Fruit fly (Drosophila melanogaster) whole organism, embryonic: ENCODE measurements around the gene corolla.

Experiments
- Adf1 ChIP-seq: fragments of 200-800 bp; sonication (Bioruptor generic); IDR thresholded peaks from 2 replicates; pipeline ENCODE4 v1.3.6; 2022; ENCODE audit warnings: missing biosample characterization, missing genetic modification characterization
- Aef1 ChIP-seq: fragments of 200-800 bp; sonication (Bioruptor generic); IDR thresholded peaks from 3 replicates; pipeline ENCODE4 v1.3.6; 2022; ENCODE audit warnings: missing biosample characterization, missing genetic modification characterization
- Awh ChIP-seq: fragments of 200-800 bp; sonication (Bioruptor generic); IDR thresholded peaks from 2 replicates; pipeline ENCODE4, ENCODE4 v1.3.6; 2022; ENCODE audit warnings: missing biosample characterization, missing genetic modification characterization
- CG11093 ChIP-seq: fragments of 200-800 bp; sonication (Bioruptor generic); IDR thresholded peaks from 3 replicates; pipeline ENCODE4 v1.3.6; 2022; ENCODE audit warnings: missing biosample characterization, missing genetic modification characterization
- CG13624 ChIP-seq: fragments of 200-800 bp; sonication (Bioruptor generic); optimal IDR thresholded peaks from 2 replicates; lab custom pipeline; 2016; ENCODE audit warnings: missing biosample characterization, missing genetic modification characterization
- CG15073 ChIP-seq: fragments of 200-800 bp; sonication (Bioruptor generic); optimal IDR thresholded peaks from 2 replicates; lab custom pipeline; 2016; ENCODE audit warnings: missing biosample characterization, missing genetic modification characterization
- CG1529 ChIP-seq: fragments of 200-800 bp; sonication (Bioruptor generic); optimal IDR thresholded peaks from 3 replicates; lab custom pipeline; 2018; ENCODE audit warnings: missing biosample characterization, missing genetic modification characterization
- CG16813 ChIP-seq: fragments of 200-800 bp; sonication (Bioruptor generic); IDR thresholded peaks from 3 replicates; pipeline ENCODE4 v1.3.6; 2022; ENCODE audit warnings: missing biosample characterization, missing genetic modification characterization; ENCODE audit not compliant: partially characterized antibody
- CG16863 ChIP-seq: fragments of 200-800 bp; sonication (Bioruptor generic); optimal IDR thresholded peaks from 3 replicates; lab custom pipeline; 2016; ENCODE audit warnings: missing biosample characterization, missing genetic modification characterization
- CG17186 ChIP-seq: fragments of 200-800 bp; sonication (Bioruptor generic); optimal IDR thresholded peaks from 3 replicates; lab custom pipeline; 2017; ENCODE audit warnings: missing biosample characterization, missing genetic modification reagents, missing genetic modification characterization
- CG17385 ChIP-seq: fragments of 200-800 bp; sonication (Bioruptor generic); optimal IDR thresholded peaks from 3 replicates; lab custom pipeline; 2018; ENCODE audit warnings: missing biosample characterization, mild to moderate bottlenecking, missing genetic modification characterization
- CG17802 ChIP-seq: fragments of 200-800 bp; sonication (Bioruptor generic); optimal IDR thresholded peaks from 2 replicates; lab custom pipeline; 2018; ENCODE audit warnings: missing biosample characterization, mild to moderate bottlenecking, missing genetic modification characterization, moderate library complexity
- CG30403 ChIP-seq: fragments of 200-800 bp; sonication (Bioruptor generic); optimal IDR thresholded peaks from 3 replicates; lab custom pipeline; 2016; ENCODE audit warnings: missing biosample characterization, missing genetic modification characterization
- CG31441 ChIP-seq: fragments of 200-800 bp; sonication (Bioruptor generic); IDR thresholded peaks from 2 replicates; pipeline ENCODE4 v1.3.6; 2022; ENCODE audit warnings: missing biosample characterization, missing genetic modification characterization
- CG3163 ChIP-seq: fragments of 200-800 bp; sonication (Bioruptor generic); optimal IDR thresholded peaks from 3 replicates; lab custom pipeline; 2016; ENCODE audit warnings: missing biosample characterization, missing genetic modification characterization
- CG32772 ChIP-seq: fragments of 200-800 bp; sonication (Bioruptor generic); IDR thresholded peaks from 2 replicates; pipeline ENCODE4 v1.3.6; 2022; ENCODE audit warnings: missing biosample characterization, missing genetic modification characterization
- CG3995 ChIP-seq: fragments of 200-800 bp; sonication (Bioruptor generic); optimal IDR thresholded peaks from 3 replicates; lab custom pipeline; 2016; ENCODE audit warnings: missing biosample characterization, missing genetic modification characterization
- CG6254 ChIP-seq: fragments of 200-800 bp; sonication (Bioruptor generic); optimal IDR thresholded peaks from 3 replicates; lab custom pipeline; 2017; ENCODE audit warnings: mild to moderate bottlenecking, missing biosample characterization, missing genetic modification reagents, missing genetic modification characterization
- CG6272 ChIP-seq: fragments of 200-800 bp; sonication (Bioruptor generic); IDR thresholded peaks from 2 replicates; pipeline ENCODE4 v1.3.6; 2022; ENCODE audit warnings: missing biosample characterization, missing genetic modification characterization
- CG6654 ChIP-seq: fragments of 200-800 bp; sonication (Bioruptor generic); optimal IDR thresholded peaks from 2 replicates; lab custom pipeline; 2017; ENCODE audit warnings: missing biosample characterization, mild to moderate bottlenecking, missing genetic modification characterization
- CG7987 ChIP-seq: fragments of 200-800 bp; sonication (Bioruptor generic); optimal IDR thresholded peaks from 2 replicates; lab custom pipeline; 2018; ENCODE audit warnings: missing biosample characterization, mild to moderate bottlenecking, missing genetic modification characterization, moderate library complexity
- CG8290 ChIP-seq, 3 experiments: fragments of 200-800 bp; sonication (Bioruptor generic); optimal IDR thresholded peaks; 2 replicates each; lab custom pipeline; 2016 to 2019; ENCODE audit warnings: missing biosample characterization in 3 of 3, missing genetic modification characterization in 3 of 3, mild to moderate bottlenecking in 2 of 3, moderate library complexity in 1 of 3
- CG9609 ChIP-seq: fragments of 200-800 bp; sonication (Bioruptor generic); optimal IDR thresholded peaks from 3 replicates; lab custom pipeline; 2016; ENCODE audit warnings: missing biosample characterization, missing genetic modification characterization
- CHES-1-like ChIP-seq: fragments of 200-800 bp; sonication (Bioruptor generic); optimal IDR thresholded peaks from 2 replicates; lab custom pipeline; 2016; ENCODE audit warnings: missing biosample characterization, missing genetic modification characterization
- D19B ChIP-seq: fragments of 200-800 bp; sonication (Bioruptor generic); optimal IDR thresholded peaks from 2 replicates; lab custom pipeline; 2017; ENCODE audit warnings: missing biosample characterization, mild to moderate bottlenecking, missing genetic modification characterization
- Dbx ChIP-seq: fragments of 200-800 bp; sonication (Bioruptor generic); IDR thresholded peaks from 3 replicates; pipeline ENCODE4 v1.3.6; 2022; ENCODE audit warnings: missing biosample characterization, missing genetic modification characterization
- Hmr ChIP-seq: fragments of 200-800 bp; sonication (Bioruptor generic); optimal IDR thresholded peaks from 3 replicates; lab custom pipeline; 2017; ENCODE audit warnings: mild to moderate bottlenecking, missing biosample characterization, missing genetic modification reagents, missing genetic modification characterization
- Hr78 ChIP-seq, 2 experiments: fragments of 200-800 bp in 1 of 2; fragments of >200 bp in 1 of 2; sonication (Bioruptor generic) in 1 of 2; optimal IDR thresholded peaks; 2 replicates each; lab custom pipeline; 2017 to 2019; ENCODE audit warnings: missing biosample characterization in 2 of 2, missing genetic modification characterization in 2 of 2, mild to moderate bottlenecking in 1 of 2, moderate library complexity in 1 of 2
- MESR4 ChIP-seq: fragments of 200-800 bp; sonication (Bioruptor generic); optimal IDR thresholded peaks from 2 replicates; lab custom pipeline; 2018; ENCODE audit warnings: missing biosample characterization, mild to moderate bottlenecking, missing genetic modification characterization, moderate library complexity
- Max ChIP-seq: fragments of 200-800 bp; sonication (Bioruptor generic); optimal IDR thresholded peaks from 2 replicates; lab custom pipeline; 2016; ENCODE audit warnings: missing biosample characterization, mild to moderate bottlenecking, missing genetic modification characterization
- Myb ChIP-seq: fragments of 200-800 bp; sonication (Bioruptor generic); optimal IDR thresholded peaks from 2 replicates; lab custom pipeline; 2016; ENCODE audit warnings: missing biosample characterization, missing genetic modification characterization
- caup ChIP-seq: fragments of 200-800 bp; sonication (Bioruptor generic); optimal IDR thresholded peaks from 3 replicates; lab custom pipeline; 2017; ENCODE audit warnings: missing biosample characterization, mild to moderate bottlenecking, missing genetic modification characterization, moderate library complexity; ENCODE audit not compliant: severe bottlenecking
- chm ChIP-seq: fragments of 200-800 bp; sonication (Bioruptor generic); IDR thresholded peaks from 2 replicates; pipeline ENCODE4 v1.3.6; 2022; ENCODE audit warnings: missing biosample characterization, missing genetic modification characterization
- crp ChIP-seq, 2 experiments: fragments of 200-800 bp; sonication (Bioruptor generic); optimal IDR thresholded peaks; 2 replicates in 1 of 2; 3 replicates in 1 of 2; lab custom pipeline; 2017; ENCODE audit warnings: missing biosample characterization in 2 of 2, missing genetic modification characterization in 2 of 2, mild to moderate bottlenecking in 1 of 2, moderate library complexity in 1 of 2
- da ChIP-seq: fragments of 200-800 bp; sonication (Bioruptor generic); optimal IDR thresholded peaks from 2 replicates; lab custom pipeline; 2016; ENCODE audit warnings: missing biosample characterization, missing genetic modification characterization
- insv ChIP-seq, 2 experiments: fragments of 200-800 bp; sonication (Bioruptor generic); optimal IDR thresholded peaks; 3 replicates each; lab custom pipeline; 2016 to 2018; ENCODE audit warnings: missing biosample characterization in 2 of 2, missing genetic modification characterization in 2 of 2
- jing ChIP-seq: fragments of 200-800 bp; sonication (Bioruptor generic); optimal IDR thresholded peaks from 2 replicates; lab custom pipeline; 2018; ENCODE audit warnings: missing biosample characterization, mild to moderate bottlenecking, missing genetic modification characterization
- lola ChIP-seq, 3 experiments: fragments of >200 bp in 2 of 3; fragments of 200-800 bp in 1 of 3; sonication (Bioruptor generic) in 1 of 3; optimal IDR thresholded peaks; 2 replicates each; lab custom pipeline; 2017 to 2019; ENCODE audit warnings: missing biosample characterization in 3 of 3, missing genetic modification characterization in 3 of 3, mild to moderate bottlenecking in 1 of 3, moderate library complexity in 1 of 3
- mam ChIP-seq: fragments of 200-800 bp; sonication (Bioruptor generic); optimal IDR thresholded peaks from 3 replicates; lab custom pipeline; 2016; ENCODE audit warnings: missing biosample characterization, missing genetic modification characterization
- nau ChIP-seq: fragments of 200-800 bp; sonication (Bioruptor generic); optimal IDR thresholded peaks from 3 replicates; lab custom pipeline; 2017; ENCODE audit warnings: missing biosample characterization, mild to moderate bottlenecking, missing genetic modification characterization, missing genetic modification reagents
- nerfin-2 ChIP-seq: fragments of 200-800 bp; sonication (Bioruptor generic); IDR thresholded peaks from 2 replicates; pipeline ENCODE4 v1.3.6; 2022; ENCODE audit warnings: missing biosample characterization, missing genetic modification characterization; ENCODE audit not compliant: partially characterized antibody
- pita ChIP-seq: fragments of 200-800 bp; sonication (Bioruptor generic); optimal IDR thresholded peaks from 2 replicates; lab custom pipeline; 2017; ENCODE audit warnings: missing biosample characterization, mild to moderate bottlenecking, missing genetic modification characterization
- ranshi ChIP-seq: fragments of 200-800 bp; sonication (Bioruptor generic); IDR thresholded peaks from 2 replicates; pipeline ENCODE4 v1.3.6; 2022; ENCODE audit warnings: missing biosample characterization, missing genetic modification characterization
- sens ChIP-seq: fragments of 200-800 bp; sonication (Bioruptor generic); peaks from one replicate; lab custom pipeline; 2016; ENCODE audit warnings: missing biosample characterization, missing genetic modification characterization
- tap ChIP-seq: fragments of 200-800 bp; optimal IDR thresholded peaks from 3 replicates; lab custom pipeline; 2019; ENCODE audit warnings: missing biosample characterization, mild to moderate bottlenecking, missing genetic modification characterization, moderate library complexity
- tgo ChIP-seq: fragments of 200-800 bp; sonication (Bioruptor generic); IDR thresholded peaks from 3 replicates; pipeline ENCODE4 v1.3.6; 2022; ENCODE audit warnings: missing biosample characterization, missing genetic modification characterization
- zf30C ChIP-seq: fragments of 200-800 bp; sonication (Bioruptor generic); optimal IDR thresholded peaks from 3 replicates; lab custom pipeline; 2018; ENCODE audit warnings: missing biosample characterization, mild to moderate bottlenecking, missing genetic modification characterization
- zfh2 ChIP-seq: fragments of 200-800 bp; sonication (Bioruptor generic); optimal IDR thresholded peaks from 2 replicates; lab custom pipeline; 2016; ENCODE audit warnings: missing biosample characterization, missing genetic modification characterization

corolla gene

dm6 chrX:17658207-17659118, 26.6 kb upstream of the corolla start (continued):
- TF ChIP-seq D19B (GFP tag; lab: Kevin White, UChicago) (no peak), nau (GFP tag; lab: Kevin White, UChicago) (no peak), da (GFP tag; lab: Kevin White, UChicago) (no peak), crp (GFP tag; optimal IDR thresholded peaks at IDR 0.05; lab: Kevin White, UChicago) (no peak), CG15073 (GFP tag; lab: Kevin White, UChicago) (no peak), nerfin-2 (GFP tag; lab: Robert Waterston, UW) (no peak), CG9609 (no peak), jing (GFP tag; lab: Kevin White, UChicago) (no peak), CG8290 (GFP tag; optimal IDR thresholded peaks at IDR 0.05; lab: Kevin White, UChicago) (no peak), CG8290 (tag; optimal IDR thresholded peaks at IDR 0.05; lab: Kevin White, UChicago) (peak in 1 of 2 experiments; percentile 49), CG7987 (no peak), CG31441 (no peak), Myb (GFP tag; lab: Kevin White, UChicago) (no peak), zf30C (GFP tag; lab: Kevin White, UChicago) (no peak), tap (tag; lab: Kevin White, UChicago) (no peak), CG1529 (GFP tag; lab: Kevin White, UChicago) (no peak), Aef1 (no peak), Hr78 (GFP tag; optimal IDR thresholded peaks at IDR 0.05; lab: Kevin White, UChicago) (peak in 1 of 2 experiments; percentile 98), insv (GFP tag; optimal IDR thresholded peaks at IDR 0.05; lab: Kevin White, UChicago) (no peak), caup (GFP tag; lab: Kevin White, UChicago) (no peak), sens (GFP tag; lab: Kevin White, UChicago) (peak; percentile 80), Max (no peak), Adf1 (GFP tag; lab: Robert Waterston, UW) (no peak), Awh (no peak), pita (GFP tag; lab: Kevin White, UChicago) (no peak), CG6272 (GFP tag; lab: Robert Waterston, UW) (no peak), MESR4 (GFP tag; lab: Kevin White, UChicago) (no peak), CG32772 (no peak), CHES-1-like (peak; percentile 22), mam (no peak), Dbx (GFP tag; lab: Robert Waterston, UW) (no peak), CG16813 (GFP tag; lab: Robert Waterston, UW) (no peak), CG3163 (GFP tag; lab: Kevin White, UChicago) (peak; percentile 19), chm (GFP tag; lab: Robert Waterston, UW) (no peak), CG17186 (GFP tag; lab: Kevin White, UChicago) (no peak), ranshi (GFP tag; lab: Robert Waterston, UW) (no peak), CG6654 (no peak), CG6254 (GFP tag; lab: Kevin White, UChicago) (no peak), lola (GFP tag; optimal IDR thresholded peaks at IDR 0.05; lab: Kevin White, UChicago) (no peak), CG13624 (GFP tag; lab: Kevin White, UChicago) (no peak), CG30403 (no peak), CG3995 (no peak), CG16863 (GFP tag; lab: Kevin White, UChicago) (no peak), CG17385 (no peak), zfh2 (GFP tag; lab: Kevin White, UChicago) (no peak), tgo (GFP tag; lab: Robert Waterston, UW) (no peak), CG17802 (tag; lab: Kevin White, UChicago) (no peak), Hmr (no peak), CG11093 (GFP tag; lab: Robert Waterston, UW) (no peak)
